Worm (Caenorhabditis elegans) whole organism, L2 larva: ENCODE measurements around the gene tag-267.

Experiments used
- aly-2 ChIP-seq: fragments of 150-350 bp; optimal IDR thresholded peaks from 2 replicates; lab custom pipeline; 2014; ENCODE audit warnings: missing biosample characterization, missing genetic modification characterization
- ama-1 ChIP-seq: fragments of 150-350 bp; optimal IDR thresholded peaks from 2 replicates; lab custom pipeline; 2018; ENCODE audit warnings: inconsistent platforms
- egl-27 ChIP-seq: sonication (generic microtip); optimal IDR thresholded peaks from 3 replicates; lab custom pipeline; 2017; ENCODE audit warnings: missing biosample characterization, missing genetic modification reagents, missing genetic modification characterization
- elt-3 ChIP-seq: sonication (generic microtip); optimal IDR thresholded peaks from 2 replicates; lab custom pipeline; 2017; ENCODE audit warnings: missing biosample characterization, missing genetic modification characterization
- nhr-10 ChIP-seq: sonication (generic microtip); optimal IDR thresholded peaks from 2 replicates; lab custom pipeline; 2017; ENCODE audit warnings: missing biosample characterization, missing genetic modification characterization
- nhr-11 ChIP-seq: fragments of 150-350 bp; optimal IDR thresholded peaks from 2 replicates; lab custom pipeline; 2014; ENCODE audit warnings: missing biosample characterization, missing genetic modification characterization
- nhr-25 ChIP-seq: fragments of 150-350 bp; sonication (generic microtip); optimal IDR thresholded peaks from 3 replicates; lab custom pipeline; 2014; ENCODE audit warnings: missing biosample characterization, missing genetic modification characterization
- sem-4 ChIP-seq: fragments of 150-350 bp; optimal IDR thresholded peaks from 2 replicates; lab custom pipeline; 2014; ENCODE audit warnings: missing biosample characterization, missing genetic modification reagents, missing genetic modification characterization
- snpc-4 ChIP-seq: fragments of 150-350 bp; optimal IDR thresholded peaks from 2 replicates; lab custom pipeline; 2014; ENCODE audit warnings: missing biosample characterization, missing genetic modification characterization
- unc-62 ChIP-seq: fragments of 150-350 bp; optimal IDR thresholded peaks from 2 replicates; lab custom pipeline; 2014; ENCODE audit warnings: missing biosample characterization, missing genetic modification reagents, missing genetic modification characterization
- zag-1 ChIP-seq: fragments of 150-350 bp; optimal IDR thresholded peaks from 2 replicates; lab custom pipeline; 2014; ENCODE audit warnings: missing biosample characterization, missing genetic modification characterization

DNA sequence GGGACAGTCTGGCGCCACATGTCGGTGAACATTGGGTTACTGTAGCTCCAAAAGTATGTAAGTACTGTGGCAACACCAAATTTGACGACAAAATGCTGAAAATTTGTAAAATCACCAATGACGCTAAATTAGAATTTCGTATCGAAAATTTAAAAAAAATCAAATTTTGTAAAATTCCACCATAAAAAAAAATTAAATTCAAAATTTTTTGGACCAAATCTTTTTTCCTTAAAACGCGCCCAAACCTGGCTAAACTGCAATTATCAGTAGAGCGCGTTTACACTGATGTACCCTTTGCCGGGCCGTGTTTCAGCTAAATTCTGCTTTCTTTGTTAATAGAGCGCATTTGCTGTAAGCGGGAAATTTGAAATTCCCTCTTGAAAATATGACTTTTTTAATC is 9.2 kb upstream of the tag-267 start, which contains the start of gene T19C3.6:
- TF ChIP-seq snpc-4 (no peak), nhr-25 (no peak), nhr-10 (tag; lab: Kevin White, UChicago) (no peak), unc-62 (no peak), egl-27 (tag; lab: Kevin White, UChicago) (no peak), sem-4 (tag; lab: Kevin White, UChicago) (no peak), nhr-11 (tag; lab: Kevin White, UChicago) (no peak), ama-1 (lab: Kevin White, UChicago) (no peak), zag-1 (no peak), aly-2 (tag; lab: Kevin White, UChicago) (no peak), elt-3 (tag; lab: Kevin White, UChicago) (no peak)
